Worm (Caenorhabditis elegans) whole organism, early embryonic: ENCODE data around the gene C10E2.2.

ENCODE experiments used
- B0310.2 ChIP-seq: sonication (generic microtip); optimal IDR thresholded peaks from 2 replicates; lab custom pipeline; 2016; ENCODE audit warnings: mild to moderate bottlenecking, missing genetic modification characterization, missing compliant biosample characterization
- F13C5.2 ChIP-seq: sonication (generic microtip); optimal IDR thresholded peaks from 2 replicates; lab custom pipeline; 2017; ENCODE audit warnings: mild to moderate bottlenecking, missing genetic modification characterization, inconsistent platforms, missing compliant biosample characterization
- aly-1 ChIP-seq: sonication (generic microtip); optimal IDR thresholded peaks from 2 replicates; lab custom pipeline; 2016; ENCODE audit warnings: missing genetic modification characterization, missing compliant biosample characterization
- ama-1 ChIP-seq: fragments of 150-350 bp; optimal IDR thresholded peaks from 2 replicates; lab custom pipeline; 2014
- ceh-13 ChIP-seq: fragments of 200-800 bp; sonication (Bioruptor generic); optimal IDR thresholded peaks from 2 replicates; lab custom pipeline; 2018; ENCODE audit warnings: mild to moderate bottlenecking, missing genetic modification characterization, missing compliant biosample characterization
- ceh-36 ChIP-seq: sonication (generic microtip); optimal IDR thresholded peaks from 2 replicates; lab custom pipeline; 2016; ENCODE audit warnings: missing genetic modification characterization, inconsistent platforms, missing compliant biosample characterization
- flt-1 ChIP-seq: fragments of 200-800 bp; sonication (Bioruptor generic); IDR thresholded peaks from 2 replicates; pipeline ENCODE4 v1.3.6; 2022; ENCODE audit warnings: missing genetic modification characterization, missing compliant biosample characterization
- hmbx-1 ChIP-seq: sonication (generic microtip); optimal IDR thresholded peaks from 2 replicates; lab custom pipeline; 2016; ENCODE audit warnings: mild to moderate bottlenecking, missing genetic modification characterization, missing compliant biosample characterization
- hmg-4 ChIP-seq: fragments of 200-800 bp; sonication (Bioruptor generic); optimal IDR thresholded peaks from 2 replicates; lab custom pipeline; 2018; ENCODE audit warnings: mild to moderate bottlenecking, missing genetic modification characterization, missing compliant biosample characterization
- hnd-1 ChIP-seq: sonication (generic microtip); optimal IDR thresholded peaks from 2 replicates; lab custom pipeline; 2016; ENCODE audit warnings: missing genetic modification characterization, missing compliant biosample characterization
- pes-1 ChIP-seq: fragments of 200-800 bp; sonication (Bioruptor generic); IDR thresholded peaks from 2 replicates; pipeline ENCODE4 v1.3.6; 2022; ENCODE audit warnings: missing genetic modification reagents, missing genetic modification characterization, missing compliant biosample characterization
- scrt-1 ChIP-seq: fragments of 200-800 bp; sonication (Bioruptor generic); IDR thresholded peaks from 2 replicates; pipeline ENCODE4 v1.3.6; 2022; ENCODE audit warnings: missing genetic modification characterization, missing compliant biosample characterization
- sea-1 ChIP-seq: fragments of 200-800 bp; sonication (Bioruptor generic); conservative IDR thresholded peaks from 2 replicates; pipeline ENCODE4 v1.3.6; 2022; ENCODE audit warnings: missing genetic modification characterization, missing compliant biosample characterization
- tra-4 ChIP-seq: sonication (generic microtip); optimal IDR thresholded peaks from 2 replicates; lab custom pipeline; 2017; ENCODE audit warnings: missing genetic modification characterization, missing compliant biosample characterization

DNA sequence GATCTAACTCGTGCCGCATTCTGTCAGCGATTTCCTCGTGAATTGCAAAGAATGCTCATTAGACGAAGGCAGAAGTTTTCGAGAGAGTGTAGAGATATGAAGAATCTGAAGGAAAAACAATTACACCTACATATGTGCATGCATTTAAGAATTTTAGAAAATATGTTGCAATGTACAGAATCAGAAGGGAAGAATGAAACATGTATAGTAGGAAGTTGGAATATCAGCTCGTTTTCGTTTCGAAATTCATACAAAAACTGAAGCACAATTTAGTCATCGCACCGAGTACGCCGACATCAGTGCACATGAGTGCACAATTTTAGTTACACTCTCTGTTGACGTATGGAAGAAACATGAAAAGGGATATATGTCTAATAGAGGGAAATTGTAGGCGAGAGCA lies 9.4 kb downstream of the C10E2.2 start, which contains the start of gene C10E2.5:
- TF ChIP-seq ama-1 (no peak), hmbx-1 (tag; lab: Kevin White, UChicago) (no peak), ceh-36 (tag; lab: Kevin White, UChicago) (no peak), flt-1 (GFP tag; lab: Robert Waterston, UW) (no peak), F13C5.2 (tag; lab: Kevin White, UChicago) (no peak), hmg-4 (GFP tag; lab: Kevin White, UChicago) (no peak), aly-1 (no peak), scrt-1 (GFP tag; lab: Robert Waterston, UW) (no peak), tra-4 (tag; lab: Kevin White, UChicago) (no peak), pes-1 (GFP tag; lab: Robert Waterston, UW) (no peak), sea-1 (GFP tag; lab: Robert Waterston, UW) (no peak), hnd-1 (tag; lab: Kevin White, UChicago) (no peak), B0310.2 (tag; lab: Kevin White, UChicago) (no peak), ceh-13 (GFP tag; lab: Kevin White, UChicago) (no peak)
